Worm (Caenorhabditis elegans) whole organism, L4/young adult: ENCODE results near the gene atgp-2.

Experiments
- W03F9.2 ChIP-seq: fragments of 150-350 bp; optimal IDR thresholded peaks from 2 replicates; lab custom pipeline; 2014; ENCODE audit warnings: missing biosample characterization, missing genetic modification characterization
- him-1 ChIP-seq: sonication (generic microtip); optimal IDR thresholded peaks from 2 replicates; lab custom pipeline; 2016; ENCODE audit warnings: missing genotype, missing genetic modification reagents, missing genetic modification characterization, missing compliant biosample characterization

- TF ChIP-seq W03F9.2 (tag; lab: Kevin White, UChicago) (no peak), him-1 (tag; lab: Kevin White, UChicago) (no peak)
Measured at ce11 chrII:14670175-14670574, 26.3 kb upstream of the atgp-2 start.
